Worm (Caenorhabditis elegans) whole organism, L4 larva: ENCODE results near the gene ZC455.1.

Experiments
- F49E8.2 ChIP-seq: sonication (generic microtip); optimal IDR thresholded peaks from 2 replicates; lab custom pipeline; 2016; ENCODE audit warnings: missing compliant biosample characterization, mild to moderate bottlenecking, missing genetic modification characterization, borderline replicate concordance
- aha-1 ChIP-seq: fragments of 150-350 bp; peaks from one replicate; lab custom pipeline; 2014; ENCODE audit warnings: missing biosample characterization, missing genetic modification characterization
- aly-2 ChIP-seq: sonication (generic microtip); optimal IDR thresholded peaks from 2 replicates; lab custom pipeline; 2018; ENCODE audit warnings: missing biosample characterization, missing genetic modification characterization
- ama-1 ChIP-seq: fragments of 150-350 bp; optimal IDR thresholded peaks from 2 replicates; lab custom pipeline; 2014; ENCODE audit warnings: inconsistent platforms, mixed read lengths
- ceh-62 ChIP-seq: sonication (generic microtip); optimal IDR thresholded peaks from 2 replicates; lab custom pipeline; 2017; ENCODE audit warnings: missing biosample characterization, missing genetic modification characterization
- dve-1 ChIP-seq: sonication (generic microtip); optimal IDR thresholded peaks from 2 replicates; lab custom pipeline; 2017; ENCODE audit warnings: antibody characterized with exemption, mild to moderate bottlenecking, missing genetic modification characterization, missing compliant biosample characterization; ENCODE audit not compliant: insufficient read depth
- egl-43 ChIP-seq: fragments of 200-800 bp; sonication (Bioruptor generic); IDR thresholded peaks from 2 replicates; pipeline ENCODE4 v1.3.6; 2022; ENCODE audit warnings: missing genetic modification reagents, missing genetic modification characterization, missing compliant biosample characterization
- lin-13 ChIP-seq: fragments of 150-350 bp; optimal IDR thresholded peaks from 2 replicates; lab custom pipeline; 2014; ENCODE audit warnings: missing biosample characterization, missing genetic modification reagents, missing genetic modification characterization
- mdt-29 ChIP-seq: fragments of 200-800 bp; sonication (Bioruptor generic); IDR thresholded peaks from 2 replicates; pipeline ENCODE4 v1.3.6; 2022; ENCODE audit warnings: missing genetic modification reagents, missing genetic modification characterization, missing compliant biosample characterization
- nhr-6 ChIP-seq: fragments of 150-350 bp; optimal IDR thresholded peaks from 2 replicates; lab custom pipeline; 2014; ENCODE audit warnings: missing biosample characterization, missing genetic modification characterization
- pha-4 ChIP-seq, 2 experiments: fragments of 150-350 bp in 1 of 2; fragments of 200-800 bp in 1 of 2; sonication (Bioruptor generic) in 1 of 2; IDR thresholded peaks in 1 of 2; optimal IDR thresholded peaks in 1 of 2; 2 replicates each; pipeline versions ENCODE4 v1.3.6 to Lab custom; 2014 to 2022; ENCODE audit warnings: missing genetic modification characterization in 2 of 2, missing genetic modification reagents in 2 of 2, missing biosample characterization in 1 of 2, missing compliant biosample characterization in 1 of 2
- skn-1 ChIP-seq: fragments of 150-350 bp; optimal IDR thresholded peaks from 2 replicates; lab custom pipeline; 2014; ENCODE audit warnings: missing biosample characterization, missing genetic modification characterization

ce11 chrV:12754839-12755238, 18.5 kb upstream of the ZC455.1 start, which contains the start of gene gpa-13:
- TF ChIP-seq mdt-29 (GFP tag; lab: Robert Waterston, UW): no peak
- TF ChIP-seq ceh-62 (tag; lab: Kevin White, UChicago): no peak
- no peak for TF ChIP-seq aha-1
- no peak for TF ChIP-seq F49E8.2
- no peak for TF ChIP-seq nhr-6 (tag; lab: Kevin White, UChicago)
- no peak for TF ChIP-seq lin-13
- no peak for TF ChIP-seq skn-1 (tag; lab: Kevin White, UChicago)
- no peak for TF ChIP-seq ama-1
- no peak for TF ChIP-seq aly-2
- no peak for TF ChIP-seq dve-1 (tag; lab: Kevin White, UChicago)
- TF ChIP-seq pha-4 (GFP tag; IDR thresholded peaks at IDR 0.05; lab: Robert Waterston, UW): no peak
- no peak for TF ChIP-seq pha-4 (tag; optimal IDR thresholded peaks at IDR 0.05; lab: Kevin White, UChicago)
- TF ChIP-seq egl-43: no peak
